Fruit fly (Drosophila melanogaster) whole organism, wandering third instar larva: ENCODE results near the gene AdamTS-B.

Source experiments
- Abd-B ChIP-seq: fragments of >200 bp; optimal IDR thresholded peaks from 2 replicates; lab custom pipeline; 2017; ENCODE audit warnings: missing biosample characterization, missing genetic modification characterization
- CG32264 ChIP-seq: fragments of 200-800 bp; sonication (Bioruptor generic); optimal IDR thresholded peaks from 2 replicates; lab custom pipeline; 2016; ENCODE audit warnings: missing biosample characterization, missing genetic modification characterization
- CG9705 ChIP-seq: fragments of 200-800 bp; sonication (Bioruptor generic); optimal IDR thresholded peaks from 2 replicates; lab custom pipeline; 2018; ENCODE audit warnings: missing biosample characterization, mild to moderate bottlenecking, missing genetic modification characterization
- CrebA ChIP-seq: fragments of 200-800 bp; sonication (Bioruptor generic); optimal IDR thresholded peaks from 2 replicates; lab custom pipeline; 2016; ENCODE audit warnings: missing biosample characterization, mild to moderate bottlenecking, missing genetic modification characterization, borderline replicate concordance
- Dfd ChIP-seq: fragments of >200 bp; optimal IDR thresholded peaks from 2 replicates; lab custom pipeline; 2017; ENCODE audit warnings: missing biosample characterization, missing genetic modification characterization
- Dif ChIP-seq: fragments of 200-275, 200-300 bp; sonication (Bioruptor generic); optimal IDR thresholded peaks from 2 replicates; lab custom pipeline; 2018; ENCODE audit warnings: missing biosample characterization, missing genetic modification characterization; ENCODE audit not compliant: partially characterized antibody
- GATAd ChIP-seq: sonication (Bioruptor generic); optimal IDR thresholded peaks from 2 replicates; lab custom pipeline; 2016; ENCODE audit warnings: missing biosample characterization, missing genetic modification characterization
- HLH106 ChIP-seq: fragments of 200-800 bp; optimal IDR thresholded peaks from 3 replicates; lab custom pipeline; 2019; ENCODE audit warnings: missing biosample characterization, mild to moderate bottlenecking, missing genetic modification characterization, moderate library complexity
- Hnf4 ChIP-seq: fragments of 200-800 bp; sonication (Bioruptor generic); optimal IDR thresholded peaks from 2 replicates; lab custom pipeline; 2016; ENCODE audit warnings: missing biosample characterization, mild to moderate bottlenecking, missing genetic modification characterization
- Hr78 ChIP-seq: fragments of >200 bp; optimal IDR thresholded peaks from 2 replicates; lab custom pipeline; 2017; ENCODE audit warnings: missing biosample characterization, missing genetic modification characterization
- Hr83 ChIP-seq: fragments of 200-300 bp; sonication (Bioruptor generic); optimal IDR thresholded peaks from 2 replicates; lab custom pipeline; 2016; ENCODE audit warnings: missing biosample characterization, mild to moderate bottlenecking, missing genetic modification characterization, moderate library complexity; ENCODE audit not compliant: poor library complexity, severe bottlenecking
- Jra ChIP-seq: sonication (Bioruptor generic); optimal IDR thresholded peaks from 2 replicates; lab custom pipeline; 2016; ENCODE audit warnings: missing biosample characterization, missing genetic modification characterization
- Mio ChIP-seq: sonication (Bioruptor generic); optimal IDR thresholded peaks from 2 replicates; lab custom pipeline; 2016; ENCODE audit warnings: missing biosample characterization, missing genetic modification characterization
- Myc ChIP-seq: fragments of >200 bp; optimal IDR thresholded peaks from 2 replicates; lab custom pipeline; 2017
- N ChIP-seq: fragments of >200 bp; optimal IDR thresholded peaks from 2 replicates; lab custom pipeline; 2018; ENCODE audit warnings: missing biosample characterization, missing external identifiers, missing genetic modification characterization
- OdsH ChIP-seq: fragments of 200-800 bp; sonication (Bioruptor generic); optimal IDR thresholded peaks from 2 replicates; lab custom pipeline; 2016; ENCODE audit warnings: missing biosample characterization, mild to moderate bottlenecking, missing genetic modification characterization
- Rel ChIP-seq, 2 experiments: fragments of 200-800 bp; sonication (Bioruptor generic) in 1 of 2; optimal IDR thresholded peaks; 2 replicates in 1 of 2; 3 replicates in 1 of 2; lab custom pipeline; 2016 to 2019; ENCODE audit warnings: mild to moderate bottlenecking in 2 of 2, missing biosample characterization in 2 of 2, missing genetic modification characterization in 2 of 2, moderate library complexity in 1 of 2
- Sp1 ChIP-seq: fragments of 200-800 bp; sonication (Bioruptor generic); optimal IDR thresholded peaks from 3 replicates; lab custom pipeline; 2019; ENCODE audit warnings: missing biosample characterization, mild to moderate bottlenecking, missing genetic modification characterization, moderate library complexity
- Vsx2 ChIP-seq: fragments of 200-300, 225-300 bp; sonication (Bioruptor generic); optimal IDR thresholded peaks from 2 replicates; lab custom pipeline; 2018; ENCODE audit warnings: missing biosample characterization, missing genetic modification characterization; ENCODE audit not compliant: partially characterized antibody
- br ChIP-seq: fragments of 200-800 bp; sonication (Bioruptor generic); optimal IDR thresholded peaks from 2 replicates; lab custom pipeline; 2016; ENCODE audit warnings: missing biosample characterization, missing genetic modification characterization
- brk ChIP-seq: fragments of 200-800 bp; sonication (Bioruptor generic); optimal IDR thresholded peaks from 2 replicates; lab custom pipeline; 2016; ENCODE audit warnings: missing biosample characterization, mild to moderate bottlenecking, missing genetic modification characterization
- dl ChIP-seq, 2 experiments: fragments of 175-275, 200-275 bp in 1 of 2; fragments of 200-275 bp in 1 of 2; sonication (Bioruptor generic); optimal IDR thresholded peaks; lab custom pipeline; 2018; ENCODE audit warnings: mild to moderate bottlenecking in 2 of 2, missing biosample characterization in 2 of 2, missing genetic modification characterization in 2 of 2, moderate library complexity in 2 of 2; ENCODE audit not compliant: partially characterized antibody in 2 of 2, insufficient read depth in 1 of 2
- dmrt93B ChIP-seq: fragments of 200-800 bp; sonication (Bioruptor generic); optimal IDR thresholded peaks from 2 replicates; lab custom pipeline; 2018; ENCODE audit warnings: missing biosample characterization, mild to moderate bottlenecking, missing genetic modification characterization
- dsf ChIP-seq: sonication (Bioruptor generic); optimal IDR thresholded peaks from 2 replicates; lab custom pipeline; 2016; ENCODE audit warnings: missing biosample characterization, missing genetic modification characterization, borderline replicate concordance
- ey ChIP-seq: fragments of 200-800 bp; sonication (Bioruptor generic); optimal IDR thresholded peaks from 2 replicates; lab custom pipeline; 2016; ENCODE audit warnings: missing biosample characterization, missing genetic modification characterization
- foxo ChIP-seq, 2 experiments: fragments of 200-800 bp; sonication (Bioruptor generic); optimal IDR thresholded peaks; 2 replicates in 1 of 2; 3 replicates in 1 of 2; lab custom pipeline; 2016 to 2017; ENCODE audit warnings: missing biosample characterization in 2 of 2, missing genetic modification characterization in 2 of 2
- fru ChIP-seq: fragments of 200-800 bp; sonication (Bioruptor generic); optimal IDR thresholded peaks from 3 replicates; lab custom pipeline; 2016; ENCODE audit warnings: missing biosample characterization, mild to moderate bottlenecking, missing genetic modification characterization
- h ChIP-seq: fragments of 200-800 bp; sonication (Bioruptor generic); optimal IDR thresholded peaks from 3 replicates; lab custom pipeline; 2016; ENCODE audit warnings: missing biosample characterization, mild to moderate bottlenecking, missing genetic modification characterization
- jim ChIP-seq: fragments of 175-275, 200-325 bp; sonication (Bioruptor generic); optimal IDR thresholded peaks from 2 replicates; lab custom pipeline; 2016; ENCODE audit warnings: missing biosample characterization, mild to moderate bottlenecking, missing genetic modification characterization
- lola ChIP-seq: fragments of >200 bp; optimal IDR thresholded peaks from 2 replicates; lab custom pipeline; 2017; ENCODE audit warnings: missing biosample characterization, missing genetic modification characterization
- pan ChIP-seq: fragments of >200 bp; optimal IDR thresholded peaks from 2 replicates; lab custom pipeline; 2017
- psq ChIP-seq: fragments of 200-800 bp; sonication (Bioruptor generic); optimal IDR thresholded peaks from 3 replicates; lab custom pipeline; 2017; ENCODE audit warnings: missing biosample characterization, mild to moderate bottlenecking, missing genetic modification characterization, moderate library complexity
- rgr ChIP-seq: fragments of 200-800 bp; sonication (Bioruptor generic); optimal IDR thresholded peaks from 3 replicates; lab custom pipeline; 2016; ENCODE audit warnings: missing biosample characterization, mild to moderate bottlenecking, missing genetic modification characterization
- sage ChIP-seq: fragments of 200-800 bp; sonication (Bioruptor generic); optimal IDR thresholded peaks from 2 replicates; lab custom pipeline; 2016; ENCODE audit warnings: missing biosample characterization, mild to moderate bottlenecking, missing genetic modification characterization
- sv ChIP-seq: fragments of 200-800 bp; sonication (Bioruptor generic); optimal IDR thresholded peaks from 3 replicates; lab custom pipeline; 2016; ENCODE audit warnings: missing biosample characterization, missing genetic modification characterization
- tai ChIP-seq: sonication (Bioruptor generic); optimal IDR thresholded peaks from 2 replicates; lab custom pipeline; 2016; ENCODE audit warnings: missing biosample characterization, missing genetic modification characterization
- usp ChIP-seq: fragments of >200 bp; optimal IDR thresholded peaks from 2 replicates; lab custom pipeline; 2017; ENCODE audit warnings: missing biosample characterization, missing genetic modification characterization
- woc ChIP-seq: sonication (Bioruptor generic); optimal IDR thresholded peaks from 2 replicates; lab custom pipeline; 2016; ENCODE audit warnings: missing biosample characterization, mild to moderate bottlenecking, missing genetic modification characterization

Gene AdamTS-B

DNA sequence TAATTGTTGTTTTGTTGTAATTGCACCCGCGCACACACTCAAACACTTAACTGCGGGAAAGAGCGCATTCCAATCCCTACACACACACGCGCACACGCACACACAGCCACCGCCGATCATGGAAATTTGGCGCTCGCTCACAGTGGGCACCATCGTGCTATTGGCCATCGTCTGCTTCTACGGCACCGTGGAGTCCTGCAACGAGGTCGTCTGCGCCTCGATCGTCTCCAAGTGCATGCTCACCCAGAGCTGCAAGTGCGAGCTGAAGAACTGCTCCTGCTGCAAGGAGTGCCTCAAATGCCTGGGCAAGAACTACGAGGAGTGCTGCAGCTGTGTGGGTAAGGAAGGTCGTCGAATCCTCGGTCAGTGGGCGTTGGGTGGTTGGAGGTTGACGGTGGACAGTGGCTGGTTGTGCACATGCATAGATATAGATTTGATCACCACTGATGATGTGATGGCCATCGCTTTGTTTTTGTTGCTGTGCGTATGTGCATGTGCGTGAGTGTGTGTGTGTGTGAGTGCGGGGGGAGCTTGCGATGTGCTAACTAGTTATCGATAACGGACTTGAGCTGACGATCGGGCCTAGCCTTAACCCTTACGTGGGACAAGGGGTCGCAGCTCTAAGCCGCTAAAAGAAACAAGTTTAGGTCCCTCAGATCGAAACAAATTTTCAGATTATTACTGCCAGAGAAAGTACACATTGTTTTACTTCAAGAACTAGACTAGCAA, 7.5 kb upstream of the AdamTS-B start:
- TF ChIP-seq woc (GFP tag; lab: Kevin White, UChicago) (peak; percentile 16), Rel (GFP tag; optimal IDR thresholded peaks at IDR 0.05; lab: Kevin White, UChicago) (no peak), Rel (tag; optimal IDR thresholded peaks at IDR 0.05; lab: Kevin White, UChicago) (no peak)

DNA sequence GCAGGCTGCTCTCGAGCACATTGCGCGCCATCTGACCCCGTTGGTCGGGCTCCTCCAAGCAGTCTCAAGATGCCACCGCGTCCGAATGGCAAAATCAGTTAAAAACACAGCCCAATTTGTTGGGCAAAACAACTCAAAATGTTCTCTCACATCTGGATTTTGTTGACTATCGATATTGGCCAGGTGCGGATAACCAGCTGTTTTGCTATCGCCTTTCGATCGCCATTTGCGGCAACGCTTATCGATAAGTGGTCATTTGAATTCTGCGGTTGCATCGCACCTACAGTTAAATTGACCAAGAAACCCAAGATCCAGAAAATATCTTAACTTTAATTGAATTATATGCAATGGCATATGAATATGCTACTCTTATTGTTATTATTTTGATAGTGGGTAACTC, 3.3 kb upstream of the AdamTS-B start, which contains the start of gene CG3149:
Gene CG3149 (minus strand): TSS at position 171 of the 400 bp plus-strand sequence.
- TF ChIP-seq Abd-B (GFP tag; lab: Kevin White, UChicago) (no peak), fru (GFP tag; lab: Kevin White, UChicago) (no peak), sv (GFP tag; lab: Kevin White, UChicago) (no peak), OdsH (GFP tag; lab: Kevin White, UChicago) (no peak), foxo (GFP tag; optimal IDR thresholded peaks at IDR 0.05; lab: Kevin White, UChicago) (no peak), tai (GFP tag; lab: Kevin White, UChicago) (no peak), CG32264 (GFP tag; lab: Kevin White, UChicago) (no peak), lola (no peak), Vsx2 (GFP tag; lab: Kevin White, UChicago) (no peak), h (GFP tag; lab: Kevin White, UChicago) (no peak), psq (no peak), sage (GFP tag; lab: Kevin White, UChicago) (no peak), Rel (GFP tag; optimal IDR thresholded peaks at IDR 0.05; lab: Kevin White, UChicago) (no peak), Rel (tag; optimal IDR thresholded peaks at IDR 0.05; lab: Kevin White, UChicago) (no peak), dmrt93B (GFP tag; lab: Kevin White, UChicago) (no peak), Hr78 (GFP tag; lab: Kevin White, UChicago) (no peak), Jra (GFP tag; lab: Kevin White, UChicago) (no peak)

- TF ChIP-seq HLH106 (tag; lab: Kevin White, UChicago) (peak; percentile 75), lola (no peak), OdsH (GFP tag; lab: Kevin White, UChicago) (no peak)
These were observed 2.4 kb upstream of the AdamTS-B start for dm6 chrX:5695958-5696357.

DNA sequence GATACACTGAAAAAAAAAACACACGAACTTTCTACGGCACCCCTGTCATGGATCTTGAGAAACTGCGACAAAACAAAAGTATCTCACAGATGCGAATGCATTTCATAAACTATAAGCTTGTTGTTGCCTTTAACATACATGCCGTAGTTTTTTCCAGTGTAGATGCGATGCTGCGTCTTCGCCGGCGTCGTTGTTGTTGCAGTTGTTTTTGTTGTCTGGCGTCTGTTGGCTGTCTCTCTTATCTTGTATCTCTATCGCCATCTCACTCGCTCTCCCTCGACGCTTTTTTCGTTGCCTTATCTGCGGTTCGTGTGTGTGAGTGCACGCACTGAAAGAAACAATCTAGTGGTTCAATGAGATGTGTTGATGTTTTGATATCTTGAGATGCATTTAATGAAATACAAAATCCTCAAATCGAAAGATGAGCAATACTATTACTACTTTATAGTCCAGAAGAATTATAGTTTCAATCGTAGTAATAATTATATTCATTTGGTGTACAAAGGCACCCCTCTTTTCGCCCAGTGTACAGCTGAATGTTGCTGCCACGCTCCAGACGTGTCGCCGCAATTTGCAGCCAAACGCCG, 1.8 kb upstream of the AdamTS-B start:
- TF ChIP-seq CrebA (GFP tag; lab: Kevin White, UChicago) (no peak), jim (GFP tag; lab: Kevin White, UChicago) (peak; percentile 67), sv (GFP tag; lab: Kevin White, UChicago) (peak; percentile 99), rgr (peak; percentile 97), usp (no peak), lola (no peak), woc (GFP tag; lab: Kevin White, UChicago) (peak; percentile 92), foxo (GFP tag; optimal IDR thresholded peaks at IDR 0.05; lab: Kevin White, UChicago) (peak; percentile 86 to 99), Sp1 (GFP tag; lab: Kevin White, UChicago) (peak; percentile 93), sage (GFP tag; lab: Kevin White, UChicago) (peak; percentile 94), Vsx2 (GFP tag; lab: Kevin White, UChicago) (no peak), h (GFP tag; lab: Kevin White, UChicago) (peak; percentile 98), Dfd (GFP tag; lab: Kevin White, UChicago) (no peak), psq (peak; percentile 93), N (GFP tag; lab: Kevin White, UChicago) (no peak), CG9705 (GFP tag; lab: Kevin White, UChicago) (peak; percentile 93), Hr78 (GFP tag; lab: Kevin White, UChicago) (no peak), Myc (lab: Kevin White, UChicago) (no peak), dl (GFP tag; optimal IDR thresholded peaks at IDR 0.05; lab: Kevin White, UChicago; ENCODE audit: insufficient read depth in 1 of 2, partially characterized antibody in 2 of 2) (no peak), Jra (GFP tag; lab: Kevin White, UChicago) (peak; percentile 93), Hnf4 (GFP tag; lab: Kevin White, UChicago) (peak; percentile 97), pan (no peak), br (GFP tag; lab: Kevin White, UChicago) (peak; percentile 98), Mio (GFP tag; lab: Kevin White, UChicago) (peak; percentile 87), Rel (GFP tag; optimal IDR thresholded peaks at IDR 0.05; lab: Kevin White, UChicago) (peak; percentile 82), Rel (tag; optimal IDR thresholded peaks at IDR 0.05; lab: Kevin White, UChicago) (peak; percentile 38), dsf (GFP tag; lab: Kevin White, UChicago) (peak; percentile 89), GATAd (GFP tag; lab: Kevin White, UChicago) (peak; percentile 90), OdsH (GFP tag; lab: Kevin White, UChicago) (peak; percentile 95), Hr83 (GFP tag; lab: Kevin White, UChicago) (peak; percentile 60), Abd-B (GFP tag; lab: Kevin White, UChicago) (no peak), Dif (GFP tag; lab: Kevin White, UChicago) (no peak), fru (GFP tag; lab: Kevin White, UChicago) (peak; percentile 98), HLH106 (tag; lab: Kevin White, UChicago) (peak; percentile 79), CG32264 (GFP tag; lab: Kevin White, UChicago) (peak; percentile 90), ey (GFP tag; lab: Kevin White, UChicago) (peak; percentile 98), brk (GFP tag; lab: Kevin White, UChicago) (peak; percentile 88), dmrt93B (GFP tag; lab: Kevin White, UChicago) (peak; percentile 94)
